Fruit fly (Drosophila melanogaster): Measurements from ENCODE around the gene crb.

The crb gene

dm6 chr3R:24261380-24262021 lies 33.4 kb upstream of the crb start (continued):
- TF ChIP-seq net (GFP tag; optimal IDR thresholded peaks at IDR 0.05) = peak; percentile 28
- TF ChIP-seq CG6163 (GFP tag; IDR thresholded peaks at IDR 0.05) = peak; percentile 54; the same call in 2 of the 3 replicates
- peak; percentile 2 for TF ChIP-seq CG1621 (tag; optimal IDR thresholded peaks at IDR 0.05)
- 0 out of 2 replicates have a peak, but pooled peaks have one; percentile 21 for TF ChIP-seq CG11294 (GFP tag; IDR thresholded peaks at IDR 0.05)

- TF ChIP-seq vri (GFP tag; optimal IDR thresholded peaks at IDR 0.05) (peak; percentile 48), Eip93F (GFP tag; optimal IDR thresholded peaks at IDR 0.05) (peak; percentile 33), CG31627 (GFP tag; optimal IDR thresholded peaks at IDR 0.05) (no peak)
Measured at dm6 chr3R:24262923-24263322, 32.0 kb upstream of the crb start.

dm6 chr3R:24263588-24264413 lies 31.1 kb upstream of the crb start:
- TF ChIP-seq lz (GFP tag; optimal IDR thresholded peaks at IDR 0.05) (peak; percentile 20), Ets96B (tag; optimal IDR thresholded peaks at IDR 0.05) (peak; percentile 41), CG32006 (GFP tag; optimal IDR thresholded peaks at IDR 0.05) (peak; percentile 34), Hr39 (GFP tag; optimal IDR thresholded peaks at IDR 0.05) (peak; percentile 7), pdm3 (GFP tag; optimal IDR thresholded peaks at IDR 0.05) (peak; percentile 24), CG15336 (GFP tag; IDR thresholded peaks at IDR 0.05) (peak; percentile 61; the same call in 1 of the 2 replicates), CG10631 (GFP tag; optimal IDR thresholded peaks at IDR 0.05) (peak; percentile 27), fd85E (GFP tag; optimal IDR thresholded peaks at IDR 0.05) (no peak), CG11762 (GFP tag; optimal IDR thresholded peaks at IDR 0.05; ENCODE audit: insufficient read depth) (peak; percentile 22), CG3919 (GFP tag; optimal IDR thresholded peaks at IDR 0.05) (no peak), CG6854 (GFP tag; optimal IDR thresholded peaks at IDR 0.05) (no peak), CG10669 (GFP tag; optimal IDR thresholded peaks at IDR 0.05) (peak; percentile 34), CG8632 (GFP tag; optimal IDR thresholded peaks at IDR 0.05) (no peak), Hr4 (GFP tag; optimal IDR thresholded peaks at IDR 0.05) (peak; percentile 61), topi (GFP tag; optimal IDR thresholded peaks at IDR 0.05) (peak; percentile 16), CG1621 (tag; optimal IDR thresholded peaks at IDR 0.05) (no peak), eg (GFP tag; IDR thresholded peaks at IDR 0.05) (0 out of 3 replicates have a peak, but pooled peaks have one; percentile 28), Eip75B (GFP tag; optimal IDR thresholded peaks at IDR 0.05) (peak; percentile 22), OdsH (GFP tag; optimal IDR thresholded peaks at IDR 0.05) (peak; percentile 20), Lpt (GFP tag; optimal IDR thresholded peaks at IDR 0.05) (peak; percentile 14), Ets21C (GFP tag; optimal IDR thresholded peaks at IDR 0.05) (no peak), CG8319 (GFP tag; optimal IDR thresholded peaks at IDR 0.05) (no peak), CG34406 (GFP tag; optimal IDR thresholded peaks at IDR 0.05) (no peak), CG6163 (GFP tag; IDR thresholded peaks at IDR 0.05) (no peak), ss (GFP tag; optimal IDR thresholded peaks at IDR 0.05) (no peak), achi (GFP tag; optimal IDR thresholded peaks at IDR 0.05) (peak; percentile 6), Hr38 (GFP tag; optimal IDR thresholded peaks at IDR 0.05) (no peak), esn (GFP tag; optimal IDR thresholded peaks at IDR 0.05) (peak; percentile 35), salr (GFP tag; optimal IDR thresholded peaks at IDR 0.05) (peak in 1 of 2 experiments; percentile 13), acj6 (GFP tag; optimal IDR thresholded peaks at IDR 0.05) (no peak), dac (GFP tag; optimal IDR thresholded peaks at IDR 0.05) (peak; percentile 27), Eip78C (GFP tag) (peak; percentile 72), Met (GFP tag; optimal IDR thresholded peaks at IDR 0.05) (peak; percentile 36), Sox15 (GFP tag; optimal IDR thresholded peaks at IDR 0.05) (no peak), svp (GFP tag) (peak; percentile 69), CG31627 (GFP tag; optimal IDR thresholded peaks at IDR 0.05) (peak; percentile 26), Blimp-1 (GFP tag; optimal IDR thresholded peaks at IDR 0.05) (no peak)

Data from whole organism, prepupa.